Fruit fly (Drosophila melanogaster) whole organism: Measurements from ENCODE around the gene kra.

Experiments
- CG8478 ChIP-seq: fragments of >200 bp; optimal IDR thresholded peaks from 2 replicates; lab custom pipeline; 2018; ENCODE audit warnings: inconsistent platforms
- Dll ChIP-seq: fragments of >200 bp; optimal IDR thresholded peaks from 2 replicates; lab custom pipeline; 2017
- EcR ChIP-seq, 2 experiments: fragments of >200 bp; optimal IDR thresholded peaks; 2 replicates each; lab custom pipeline; 2017; ENCODE audit warnings: missing biosample characterization in 2 of 2, missing genetic modification characterization in 2 of 2, missing genetic modification reagents in 2 of 2
- pan ChIP-seq: fragments of >200 bp; optimal IDR thresholded peaks from 2 replicates; lab custom pipeline; 2017
- psq ChIP-seq: fragments of >200 bp; optimal IDR thresholded peaks from 2 replicates; lab custom pipeline; 2017
- usp ChIP-seq: fragments of >200 bp; optimal IDR thresholded peaks from 2 replicates; lab custom pipeline; 2017; ENCODE audit warnings: missing biosample characterization, missing genetic modification characterization, mixed read lengths

DNA sequence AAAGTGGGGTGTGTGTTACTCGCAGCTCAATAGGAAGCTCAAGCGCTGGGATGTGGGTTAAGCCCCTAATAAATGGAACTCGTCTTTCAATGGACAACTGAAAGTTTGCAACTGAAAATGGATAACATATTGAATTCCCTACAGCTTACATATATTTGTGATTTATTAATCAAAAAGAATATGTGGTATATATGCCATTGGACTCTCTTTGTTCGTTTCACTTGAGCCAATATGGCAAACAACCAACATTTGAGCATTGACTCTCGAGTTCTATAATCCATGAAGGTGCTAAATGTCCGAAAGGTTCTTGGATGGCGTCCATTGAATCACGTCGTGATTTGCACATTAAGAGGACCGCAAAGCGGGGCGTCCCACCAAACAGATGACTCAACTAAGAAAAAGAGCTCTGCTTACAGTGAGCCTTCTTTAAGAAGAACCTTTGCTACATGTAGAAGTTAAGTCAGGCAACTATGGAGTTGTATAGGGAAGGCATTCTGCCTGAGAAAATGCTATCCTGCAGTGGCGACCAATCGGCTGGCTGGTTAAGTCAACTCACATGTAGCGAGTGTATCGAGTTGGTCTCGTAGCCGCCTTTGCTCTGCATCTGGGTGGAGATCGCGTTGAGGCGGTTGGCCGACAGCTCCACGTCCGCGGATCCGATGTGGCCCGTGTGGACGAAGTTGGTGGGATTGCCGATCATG is 17.1 kb upstream of the kra start:
- TF ChIP-seq usp, result no peak
- TF ChIP-seq CG8478 (lab: Kevin White, UChicago), result no peak
- no peak for TF ChIP-seq psq (lab: Kevin White, UChicago)
- TF ChIP-seq Dll (lab: Kevin White, UChicago), result no peak
- TF ChIP-seq pan (lab: Kevin White, UChicago), result no peak
- no peak for TF ChIP-seq EcR (GFP tag; optimal IDR thresholded peaks at IDR 0.05; lab: Kevin White, UChicago)
